Worm (Caenorhabditis elegans) whole organism, L3 larva: ENCODE results near the gene fbxa-14.

ENCODE experiments used
- R02D3.7 ChIP-seq: fragments of 150-350 bp; optimal IDR thresholded peaks from 2 replicates; lab custom pipeline; 2014; ENCODE audit warnings: missing biosample characterization, missing genetic modification characterization
- ama-1 ChIP-seq: fragments of 150-350 bp; optimal IDR thresholded peaks from 2 replicates; lab custom pipeline; 2018
- ceh-16 ChIP-seq: sonication (generic microtip); optimal IDR thresholded peaks from 2 replicates; lab custom pipeline; 2017; ENCODE audit warnings: missing biosample characterization, missing genetic modification characterization
- ceh-28 ChIP-seq: fragments of 150-350 bp; optimal IDR thresholded peaks from 2 replicates; lab custom pipeline; 2014; ENCODE audit warnings: missing biosample characterization, missing genetic modification reagents, missing genetic modification characterization
- ceh-82 ChIP-seq: fragments of 150-350 bp; optimal IDR thresholded peaks from 2 replicates; lab custom pipeline; 2014; ENCODE audit warnings: missing biosample characterization, missing genetic modification characterization
- ceh-9 ChIP-seq: sonication (generic microtip); optimal IDR thresholded peaks from 2 replicates; lab custom pipeline; 2018; ENCODE audit warnings: missing biosample characterization, missing genetic modification characterization
- daf-12 ChIP-seq: fragments of 150-350 bp; optimal IDR thresholded peaks from 2 replicates; lab custom pipeline; 2014; ENCODE audit warnings: missing biosample characterization, missing genetic modification reagents, missing genetic modification characterization
- egl-27 ChIP-seq: sonication (generic microtip); optimal IDR thresholded peaks from 4 replicates; lab custom pipeline; 2017; ENCODE audit warnings: missing biosample characterization, missing genetic modification reagents, missing genetic modification characterization
- egl-5 ChIP-seq: fragments of 150-350 bp; optimal IDR thresholded peaks from 2 replicates; lab custom pipeline; 2017; ENCODE audit warnings: missing biosample characterization, missing genetic modification reagents, missing genetic modification characterization, inconsistent platforms
- elt-1 ChIP-seq: fragments of 150-350 bp; optimal IDR thresholded peaks from 2 replicates; lab custom pipeline; 2014; ENCODE audit warnings: missing biosample characterization, missing genetic modification characterization
- elt-2 ChIP-seq: sonication (generic microtip); optimal IDR thresholded peaks from 2 replicates; lab custom pipeline; 2016; ENCODE audit warnings: missing genetic modification reagents, mild to moderate bottlenecking, missing genetic modification characterization, missing compliant biosample characterization
- elt-3 ChIP-seq, 3 experiments: fragments of 150-350 bp in 1 of 3; sonication (generic microtip) in 2 of 3; optimal IDR thresholded peaks; 2 replicates in 2 of 3; 4 replicates in 1 of 3; lab custom pipeline; 2014 to 2017; ENCODE audit warnings: missing biosample characterization in 3 of 3, missing genetic modification characterization in 3 of 3
- eor-1 ChIP-seq, 2 experiments: fragments of 150-350 bp; optimal IDR thresholded peaks; 2 replicates each; lab custom pipeline; 2014 to 2018; ENCODE audit warnings: missing biosample characterization in 2 of 2, missing genetic modification characterization in 2 of 2
- fos-1 ChIP-seq: fragments of 150-350 bp; optimal IDR thresholded peaks from 2 replicates; lab custom pipeline; 2014; ENCODE audit warnings: missing biosample characterization, missing genetic modification characterization
- hmg-11 ChIP-seq: sonication (generic microtip); optimal IDR thresholded peaks from 2 replicates; lab custom pipeline; 2016; ENCODE audit warnings: missing genetic modification characterization, missing compliant biosample characterization
- jun-1 ChIP-seq: fragments of 150-350 bp; optimal IDR thresholded peaks from 2 replicates; lab custom pipeline; 2014; ENCODE audit warnings: missing biosample characterization, missing genetic modification reagents, missing genetic modification characterization
- lin-15B ChIP-seq: fragments of 150-350 bp; optimal IDR thresholded peaks from 2 replicates; lab custom pipeline; 2014; ENCODE audit warnings: missing biosample characterization, missing genetic modification characterization
- lin-39 ChIP-seq: fragments of 150-350 bp; optimal IDR thresholded peaks from 2 replicates; lab custom pipeline; 2018; ENCODE audit warnings: missing biosample characterization, missing genetic modification reagents, missing genetic modification characterization
- lsy-12 ChIP-seq: sonication (generic microtip); optimal IDR thresholded peaks from 2 replicates; lab custom pipeline; 2016; ENCODE audit warnings: mild to moderate bottlenecking, missing genetic modification characterization, missing compliant biosample characterization
- mdl-1 ChIP-seq: fragments of 150-350 bp; optimal IDR thresholded peaks from 2 replicates; lab custom pipeline; 2014; ENCODE audit warnings: missing biosample characterization, missing genetic modification characterization
- mml-1 ChIP-seq: fragments of 150-350 bp; sonication (generic microtip); optimal IDR thresholded peaks from 3 replicates; lab custom pipeline; 2014; ENCODE audit warnings: missing biosample characterization, missing genetic modification characterization
- nfya-1 ChIP-seq: sonication (generic microtip); optimal IDR thresholded peaks from 2 replicates; lab custom pipeline; 2017; ENCODE audit warnings: missing genetic modification characterization, mild to moderate bottlenecking, missing compliant biosample characterization, antibody characterized with exemption, moderate library complexity; ENCODE audit not compliant: insufficient read depth
- nhr-11 ChIP-seq: fragments of 150-350 bp; optimal IDR thresholded peaks from 2 replicates; lab custom pipeline; 2014; ENCODE audit warnings: missing biosample characterization, missing genetic modification characterization
- nhr-12 ChIP-seq: fragments of 150-350 bp; optimal IDR thresholded peaks from 2 replicates; lab custom pipeline; 2014; ENCODE audit warnings: missing biosample characterization, missing genetic modification characterization
- nhr-23 ChIP-seq: fragments of 150-350 bp; optimal IDR thresholded peaks from 2 replicates; lab custom pipeline; 2014; ENCODE audit warnings: missing biosample characterization, missing genetic modification reagents, missing genetic modification characterization
- nhr-237 ChIP-seq: fragments of 150-350 bp; optimal IDR thresholded peaks from 2 replicates; lab custom pipeline; 2014; ENCODE audit warnings: missing biosample characterization, missing genetic modification characterization
- nhr-28 ChIP-seq: fragments of 150-350 bp; optimal IDR thresholded peaks from 2 replicates; lab custom pipeline; 2014; ENCODE audit warnings: missing biosample characterization, missing genetic modification characterization
- nhr-43 ChIP-seq: sonication (generic microtip); optimal IDR thresholded peaks from 2 replicates; lab custom pipeline; 2016; ENCODE audit warnings: mild to moderate bottlenecking, missing genetic modification characterization, missing compliant biosample characterization; ENCODE audit not compliant: poor library complexity, severe bottlenecking
- nhr-67 ChIP-seq: fragments of 150-350 bp; optimal IDR thresholded peaks from 2 replicates; lab custom pipeline; 2014; ENCODE audit warnings: missing biosample characterization, missing genetic modification characterization
- nhr-77 ChIP-seq: fragments of 150-350 bp; optimal IDR thresholded peaks from 2 replicates; lab custom pipeline; 2014; ENCODE audit warnings: missing biosample characterization, missing genetic modification characterization
- pha-4 ChIP-seq: fragments of 150-350 bp; optimal IDR thresholded peaks from 2 replicates; lab custom pipeline; 2014; ENCODE audit warnings: missing biosample characterization, missing genetic modification reagents, missing genetic modification characterization
- pqm-1 ChIP-seq: fragments of 150-350 bp; optimal IDR thresholded peaks from 2 replicates; lab custom pipeline; 2017; ENCODE audit warnings: missing biosample characterization, missing genetic modification characterization, inconsistent platforms
- sea-2 ChIP-seq: fragments of 150-350 bp; sonication (generic microtip); optimal IDR thresholded peaks from 4 replicates; lab custom pipeline; 2014; ENCODE audit warnings: missing biosample characterization, missing genetic modification reagents, missing genetic modification characterization
- skn-1 ChIP-seq: fragments of 150-350 bp; optimal IDR thresholded peaks from 2 replicates; lab custom pipeline; 2014; ENCODE audit warnings: missing biosample characterization, missing genetic modification characterization
- unc-62 ChIP-seq: fragments of 150-350 bp; sonication (generic microtip); optimal IDR thresholded peaks from 4 replicates; lab custom pipeline; 2014; ENCODE audit warnings: missing biosample characterization, missing genetic modification reagents, missing genetic modification characterization
- zag-1 ChIP-seq: fragments of 150-350 bp; optimal IDR thresholded peaks from 2 replicates; lab custom pipeline; 2014; ENCODE audit warnings: missing biosample characterization, missing genetic modification characterization
- ztf-4 ChIP-seq: fragments of 150-350 bp; optimal IDR thresholded peaks from 2 replicates; lab custom pipeline; 2014; ENCODE audit warnings: missing biosample characterization, missing genetic modification characterization

fbxa-14 gene

DNA sequence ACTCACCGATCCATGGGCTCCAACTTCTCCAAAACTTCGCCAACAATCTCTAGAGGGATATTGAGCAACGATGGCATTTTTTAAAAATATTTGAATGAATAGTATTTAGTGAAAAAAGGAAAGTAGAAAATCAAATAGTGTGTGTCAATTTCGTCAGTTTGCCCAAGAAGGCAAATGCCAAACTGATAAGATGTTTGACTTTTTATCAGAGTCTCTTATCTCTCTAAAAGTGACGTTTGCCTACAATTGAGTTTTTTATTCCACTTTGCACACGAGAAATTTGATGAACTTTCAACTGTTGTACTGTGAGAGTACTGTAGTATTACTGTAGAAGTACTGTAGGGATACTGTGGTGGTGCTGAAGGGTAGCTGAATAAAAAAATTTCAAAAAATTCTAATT is 858 bp downstream of the fbxa-14 start:
- TF ChIP-seq nhr-43 (tag; lab: Kevin White, UChicago) (no peak), pqm-1 (peak; percentile 81), ama-1 (lab: Kevin White, UChicago) (no peak), pha-4 (tag; lab: Kevin White, UChicago) (no peak), elt-2 (tag; lab: Kevin White, UChicago) (peak; percentile 94), mml-1 (tag; lab: Kevin White, UChicago) (no peak), ceh-82 (tag; lab: Kevin White, UChicago) (no peak), nhr-237 (tag; lab: Kevin White, UChicago) (no peak), ztf-4 (tag; lab: Kevin White, UChicago) (no peak), egl-27 (no peak), elt-1 (tag; lab: Kevin White, UChicago) (no peak)
- TF ChIP-seq, all 47 proteins: peak for 2

- TF ChIP-seq elt-2 (tag; lab: Kevin White, UChicago) (peak; percentile 9), egl-27 (no peak), pqm-1 (peak; percentile 1)
These were observed 2.9 kb downstream of the fbxa-14 start, which contains the start of gene fbxa-15 for ce11 chrIII:1321561-1321960. Gene fbxa-15, minus strand, starts transcription at chrIII:1321661.

DNA sequence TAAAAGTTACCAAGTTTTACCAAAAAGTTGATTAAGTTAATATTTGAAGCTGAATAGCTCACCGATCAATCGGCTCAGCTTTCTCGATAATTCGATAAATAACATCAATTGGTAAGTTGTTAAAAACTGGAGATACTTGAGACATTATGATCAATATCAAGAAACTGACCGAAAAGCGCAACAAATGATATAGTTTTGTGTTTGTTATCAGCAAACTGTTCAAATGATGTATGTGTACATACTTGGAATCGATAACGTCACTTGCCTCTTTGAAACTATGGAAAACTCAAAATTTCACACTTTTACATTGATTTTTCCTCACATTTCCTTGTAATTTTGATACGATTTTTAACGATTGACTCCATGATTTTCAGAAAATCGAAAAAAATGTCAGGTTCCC is 9.4 kb downstream of the fbxa-14 start, which contains the start of the genes fbxa-80 and fbxa-19:
TSS of gene fbxa-80 (minus strand) at position 173 of the 400 bp plus-strand sequence.
TSS of gene fbxa-19 (plus strand) at position 364 of the 400 bp plus-strand sequence.
- TF ChIP-seq nhr-23 (tag; lab: Kevin White, UChicago) (no peak), egl-5 (no peak), nhr-43 (tag; lab: Kevin White, UChicago) (no peak), elt-2 (tag; lab: Kevin White, UChicago) (peak; percentile 70), pqm-1 (peak; percentile 23)

ce11 chrIII:1314283-1314682 is 10.1 kb downstream of the fbxa-14 start:
- no peak for TF ChIP-seq nhr-77 (tag; lab: Kevin White, UChicago)
- TF ChIP-seq fos-1 (tag; lab: Kevin White, UChicago) = no peak
- TF ChIP-seq nfya-1 = no peak
- no peak for TF ChIP-seq lsy-12 (tag; lab: Kevin White, UChicago)
- TF ChIP-seq ceh-9 (tag; lab: Kevin White, UChicago) = no peak
- no peak for TF ChIP-seq lin-39 (tag; lab: Kevin White, UChicago)
- TF ChIP-seq lin-15B (tag; lab: Kevin White, UChicago) = no peak
- TF ChIP-seq nhr-67 (tag; lab: Kevin White, UChicago) = no peak
- TF ChIP-seq hmg-11 (tag; lab: Kevin White, UChicago) = no peak
- no peak for TF ChIP-seq egl-5
- no peak for TF ChIP-seq pha-4 (tag; lab: Kevin White, UChicago)
- TF ChIP-seq ceh-28 (tag; lab: Kevin White, UChicago) = no peak
- no peak for TF ChIP-seq R02D3.7 (tag; lab: Kevin White, UChicago)
- TF ChIP-seq egl-27 = no peak
- TF ChIP-seq mml-1 (tag; lab: Kevin White, UChicago) = no peak
- TF ChIP-seq nhr-43 (tag; lab: Kevin White, UChicago) = no peak
- no peak for TF ChIP-seq nhr-28 (tag; lab: Kevin White, UChicago)

- TF ChIP-seq nhr-12 = no peak
- no peak for TF ChIP-seq nhr-11 (tag; lab: Kevin White, UChicago)
- no peak for TF ChIP-seq ceh-9 (tag; lab: Kevin White, UChicago)
- TF ChIP-seq eor-1 (tag; optimal IDR thresholded peaks at IDR 0.05; lab: Kevin White, UChicago) = no peak
- TF ChIP-seq egl-5 = no peak
- TF ChIP-seq ceh-16 (tag; lab: Kevin White, UChicago) = no peak
- no peak for TF ChIP-seq fos-1 (tag; lab: Kevin White, UChicago)
- TF ChIP-seq ztf-4 (tag; lab: Kevin White, UChicago) = no peak
- no peak for TF ChIP-seq nhr-67 (tag; lab: Kevin White, UChicago)
- no peak for TF ChIP-seq mdl-1 (tag; lab: Kevin White, UChicago)
- TF ChIP-seq unc-62 (GFP tag; lab: Kevin White, UChicago) = no peak
- TF ChIP-seq ceh-82 (tag; lab: Kevin White, UChicago) = no peak
- TF ChIP-seq elt-3 (tag; optimal IDR thresholded peaks at IDR 0.05; lab: Kevin White, UChicago) = no peak
- no peak for TF ChIP-seq skn-1 (tag; lab: Kevin White, UChicago)
- TF ChIP-seq ceh-28 (tag; lab: Kevin White, UChicago) = no peak
- no peak for TF ChIP-seq nhr-237 (tag; lab: Kevin White, UChicago)
- TF ChIP-seq daf-12 = no peak
- no peak for TF ChIP-seq jun-1 (tag; lab: Kevin White, UChicago)
- no peak for TF ChIP-seq sea-2 (GFP tag; lab: Kevin White, UChicago)
- no peak for TF ChIP-seq zag-1 (tag; lab: Kevin White, UChicago)
These were observed 13.0 kb downstream of the fbxa-14 start for ce11 chrIII:1311367-1311766.
